Worm (Caenorhabditis elegans): Measurements from ENCODE around the gene W07G4.8.

DNA sequence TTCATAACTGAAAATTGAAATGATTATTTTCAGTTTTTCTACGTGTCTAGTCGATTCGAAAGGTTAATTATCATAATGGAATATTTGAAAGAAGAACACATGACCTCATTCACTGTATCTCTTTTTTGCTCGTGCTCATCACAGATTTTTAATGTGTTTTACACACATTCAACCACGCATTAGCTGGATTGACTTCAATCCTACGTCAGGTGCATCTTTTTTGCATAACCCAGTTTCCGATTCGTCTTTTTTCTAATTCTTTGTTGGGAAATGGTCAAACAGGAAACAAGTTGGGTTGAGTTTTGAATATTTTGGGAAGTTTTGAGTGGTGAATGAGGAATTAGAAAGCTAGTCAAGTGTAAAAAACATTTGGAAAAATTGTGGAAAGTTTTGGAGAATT, 20.9 kb upstream of the W07G4.8 start:
- no peak for TF ChIP-seq nhr-77 (tag; optimal IDR thresholded peaks at IDR 0.05)
- TF ChIP-seq lin-39 (tag; optimal IDR thresholded peaks at IDR 0.05) = no peak
- TF ChIP-seq nhr-10 (tag; optimal IDR thresholded peaks at IDR 0.05) = no peak
- no peak for TF ChIP-seq egl-27 (tag; optimal IDR thresholded peaks at IDR 0.05)
- TF ChIP-seq snpc-4 (tag; optimal IDR thresholded peaks at IDR 0.05) = no peak
- TF ChIP-seq lsy-2 (tag; optimal IDR thresholded peaks at IDR 0.05) = no peak
- no peak for TF ChIP-seq nhr-11 (tag; optimal IDR thresholded peaks at IDR 0.05)
- no peak for TF ChIP-seq ZK337.2 (GFP tag; IDR thresholded peaks at IDR 0.05)
- TF ChIP-seq ceh-82 (tag; optimal IDR thresholded peaks at IDR 0.05) = no peak
- TF ChIP-seq dpl-1 (GFP tag; optimal IDR thresholded peaks at IDR 0.05) = no peak
